Fruit fly (Drosophila melanogaster): ENCODE data around the gene CG3939.

Gene CG3939

dm6 chrX:3176193-3176592, 1.4 kb downstream of the CG3939 start, which contains the start of gene dnc (continued):
- TF ChIP-seq spab (GFP tag; optimal IDR thresholded peaks at IDR 0.05) = no peak
- no peak for TF ChIP-seq achi (GFP tag; optimal IDR thresholded peaks at IDR 0.05)
- TF ChIP-seq CG15336 (GFP tag; IDR thresholded peaks at IDR 0.05) = peak; percentile 43; the same call in 1 of the 2 replicates
- TF ChIP-seq Eip78C (GFP tag) = peak; percentile 29
- peak; percentile 2 for TF ChIP-seq CG16779 (tag; optimal IDR thresholded peaks at IDR 0.05)
- TF ChIP-seq pdm3 (GFP tag; optimal IDR thresholded peaks at IDR 0.05) = no peak
- no peak for TF ChIP-seq CG1621 (tag; optimal IDR thresholded peaks at IDR 0.05)
- TF ChIP-seq CG6792 (GFP tag; optimal IDR thresholded peaks at IDR 0.05) = no peak
- no peak for TF ChIP-seq Met (GFP tag; optimal IDR thresholded peaks at IDR 0.05)
- TF ChIP-seq CG8319 (GFP tag; optimal IDR thresholded peaks at IDR 0.05) = no peak
- no peak for TF ChIP-seq lz (GFP tag; optimal IDR thresholded peaks at IDR 0.05)
- TF ChIP-seq fd59A (GFP tag; optimal IDR thresholded peaks at IDR 0.05) = no peak
- no peak for TF ChIP-seq Gug (GFP tag; IDR thresholded peaks at IDR 0.05)
- TF ChIP-seq CG3032 (tag; optimal IDR thresholded peaks at IDR 0.05) = no peak
- TF ChIP-seq eg (GFP tag; IDR thresholded peaks at IDR 0.05) = peak; percentile 30; the same call in 1 of the 3 replicates
- TF ChIP-seq Eip75B (GFP tag; optimal IDR thresholded peaks at IDR 0.05) = no peak
- TF ChIP-seq Hr38 (GFP tag; optimal IDR thresholded peaks at IDR 0.05) = no peak

dm6 chrX:3186550-3186949, 11.7 kb downstream of the CG3939 start:
- no peak for TF ChIP-seq CG34406 (GFP tag; optimal IDR thresholded peaks at IDR 0.05)
- no peak for TF ChIP-seq spab (GFP tag; optimal IDR thresholded peaks at IDR 0.05)
- peak; percentile 55 for TF ChIP-seq fkh (GFP tag; optimal IDR thresholded peaks at IDR 0.05)
- no peak for TF ChIP-seq CG8632 (GFP tag; optimal IDR thresholded peaks at IDR 0.05)

DNA sequence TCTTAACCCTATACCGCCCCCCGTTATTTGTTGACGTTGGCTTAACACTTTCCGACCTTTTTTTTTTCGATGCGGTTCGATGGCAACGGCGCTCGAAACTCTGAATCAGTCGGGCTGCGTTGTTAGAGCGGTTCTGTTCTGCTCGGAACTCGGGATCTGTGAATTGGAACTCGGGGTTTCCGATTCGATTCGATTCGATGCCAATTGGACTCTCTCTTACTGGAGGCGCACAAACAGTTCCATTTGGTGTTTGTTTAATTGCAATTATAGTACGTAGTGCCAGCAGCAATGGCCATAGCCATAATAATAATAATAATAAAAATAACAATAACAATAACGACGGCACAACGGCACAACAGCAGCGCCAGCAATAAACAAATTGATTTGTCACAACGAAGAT, 12.8 kb downstream of the CG3939 start:
- TF ChIP-seq CG9139 (GFP tag; optimal IDR thresholded peaks at IDR 0.05) = no peak
- no peak for TF ChIP-seq CG8632 (GFP tag; optimal IDR thresholded peaks at IDR 0.05)
- no peak for TF ChIP-seq eg (GFP tag; IDR thresholded peaks at IDR 0.05)
- no peak for TF ChIP-seq salr (GFP tag; optimal IDR thresholded peaks at IDR 0.05)
- TF ChIP-seq CG8119 (GFP tag; IDR thresholded peaks at IDR 0.05) = no peak
- TF ChIP-seq Ets21C (GFP tag; optimal IDR thresholded peaks at IDR 0.05) = no peak
- no peak for TF ChIP-seq Eip78C (GFP tag)
- TF ChIP-seq dsx (GFP tag; optimal IDR thresholded peaks at IDR 0.05; ENCODE audit: poor library complexity, severe bottlenecking) = no peak
- TF ChIP-seq Lpt (GFP tag; optimal IDR thresholded peaks at IDR 0.05) = no peak
- no peak for TF ChIP-seq Hr4 (GFP tag; optimal IDR thresholded peaks at IDR 0.05)
- TF ChIP-seq CG32006 (GFP tag; optimal IDR thresholded peaks at IDR 0.05) = no peak
- TF ChIP-seq CG31627 (GFP tag; optimal IDR thresholded peaks at IDR 0.05) = no peak
- no peak for TF ChIP-seq Hr39 (GFP tag; optimal IDR thresholded peaks at IDR 0.05)
- TF ChIP-seq lz (GFP tag; optimal IDR thresholded peaks at IDR 0.05) = no peak
- TF ChIP-seq CG6163 (GFP tag; IDR thresholded peaks at IDR 0.05) = no peak

DNA sequence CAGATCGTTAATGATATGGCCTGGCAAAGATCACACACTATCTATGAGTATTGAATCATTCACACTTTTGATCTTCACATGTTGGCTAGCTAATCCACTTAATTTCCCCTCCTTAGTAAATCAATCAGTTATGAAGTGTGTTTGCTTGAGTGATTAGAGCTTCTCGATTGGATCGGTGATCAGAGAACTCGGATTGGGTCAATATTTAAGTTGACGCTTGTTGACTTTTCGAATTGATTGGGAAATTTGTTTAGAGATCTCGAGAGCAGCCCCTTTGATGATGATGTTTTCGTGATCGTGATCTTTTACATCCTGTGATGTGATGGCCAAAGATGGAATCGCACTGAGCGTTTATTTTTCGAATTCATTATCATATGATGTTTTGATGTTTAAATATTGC, 13.6 kb downstream of the CG3939 start:
- TF ChIP-seq CG8319 (GFP tag; optimal IDR thresholded peaks at IDR 0.05) (no peak), CG15336 (GFP tag; IDR thresholded peaks at IDR 0.05) (no peak), eg (GFP tag; IDR thresholded peaks at IDR 0.05) (no peak), CG16779 (tag; optimal IDR thresholded peaks at IDR 0.05) (no peak), Sox15 (GFP tag; optimal IDR thresholded peaks at IDR 0.05) (no peak), fkh (GFP tag; optimal IDR thresholded peaks at IDR 0.05) (peak; percentile 79)

- TF ChIP-seq dsx (GFP tag; optimal IDR thresholded peaks at IDR 0.05; ENCODE audit: poor library complexity, severe bottlenecking) (no peak), CG15336 (GFP tag; IDR thresholded peaks at IDR 0.05) (0 out of 2 replicates have a peak, but pooled peaks have one; percentile 29), CG16779 (tag; optimal IDR thresholded peaks at IDR 0.05) (no peak), CG8632 (GFP tag; optimal IDR thresholded peaks at IDR 0.05) (no peak), Ets96B (tag; optimal IDR thresholded peaks at IDR 0.05) (no peak), fkh (GFP tag; optimal IDR thresholded peaks at IDR 0.05) (no peak), CG6854 (GFP tag; optimal IDR thresholded peaks at IDR 0.05) (no peak), CG1621 (tag; optimal IDR thresholded peaks at IDR 0.05) (no peak), Lpt (GFP tag; optimal IDR thresholded peaks at IDR 0.05) (no peak), CG6276 (GFP tag; optimal IDR thresholded peaks at IDR 0.05) (no peak), eg (GFP tag; IDR thresholded peaks at IDR 0.05) (no peak), topi (GFP tag; optimal IDR thresholded peaks at IDR 0.05) (no peak), achi (GFP tag; optimal IDR thresholded peaks at IDR 0.05) (no peak), svp (GFP tag) (peak; percentile 3), Smox (GFP tag; optimal IDR thresholded peaks at IDR 0.05) (no peak), Eip75B (GFP tag; optimal IDR thresholded peaks at IDR 0.05) (no peak), CG3032 (tag; optimal IDR thresholded peaks at IDR 0.05) (no peak), CG10669 (GFP tag; optimal IDR thresholded peaks at IDR 0.05) (no peak)
Measured at dm6 chrX:3189155-3189554, 14.3 kb downstream of the CG3939 start.

All from whole organism, prepupa.